Worm (Caenorhabditis elegans) whole organism, L1 larva: ENCODE results near the gene ZK783.7.
A peak's percentile ranks its signal among the peaks of the same experiment; 100 is the strongest.

Experiments used
- C16A3.4 ChIP-seq: fragments of 150-350 bp; optimal IDR thresholded peaks from 2 replicates; lab custom pipeline; 2014; ENCODE audit warnings: missing biosample characterization, missing genetic modification characterization
- F16B12.6 ChIP-seq: fragments of 150-350 bp; optimal IDR thresholded peaks from 2 replicates; lab custom pipeline; 2014; ENCODE audit warnings: missing biosample characterization, missing genetic modification characterization
- Y116A8C.19 ChIP-seq: sonication (generic microtip); optimal IDR thresholded peaks from 2 replicates; lab custom pipeline; 2016; ENCODE audit warnings: missing compliant biosample characterization, missing genetic modification characterization, borderline replicate concordance
- alr-1 ChIP-seq: fragments of 200-800 bp; sonication (Bioruptor generic); optimal IDR thresholded peaks from 2 replicates; lab custom pipeline; 2018; ENCODE audit warnings: borderline replicate concordance, mild to moderate bottlenecking, missing genetic modification characterization, missing compliant biosample characterization
- aly-2 ChIP-seq: fragments of 150-350 bp; optimal IDR thresholded peaks from 2 replicates; lab custom pipeline; 2014; ENCODE audit warnings: missing biosample characterization, missing genetic modification characterization
- ama-1 ChIP-seq: fragments of 150-350 bp; optimal IDR thresholded peaks from 2 replicates; lab custom pipeline; 2014
- blmp-1 ChIP-seq: fragments of 150-350 bp; optimal IDR thresholded peaks from 2 replicates; lab custom pipeline; 2014; ENCODE audit warnings: missing biosample characterization, missing genetic modification characterization
- ceh-82 ChIP-seq, 3 experiments: fragments of 150-350 bp in 1 of 3; sonication (generic microtip) in 2 of 3; optimal IDR thresholded peaks; 2 replicates each; lab custom pipeline; 2014 to 2017; ENCODE audit warnings: missing biosample characterization in 3 of 3, missing genetic modification characterization in 3 of 3
- dpl-1 ChIP-seq, 3 experiments: fragments of 150-350 bp in 2 of 3; sonication (generic microtip) in 1 of 3; optimal IDR thresholded peaks; 2 replicates each; lab custom pipeline; 2014 to 2017; ENCODE audit warnings: missing biosample characterization in 3 of 3, missing genetic modification characterization in 3 of 3, missing genetic modification reagents in 3 of 3
- dsc-1 ChIP-seq: sonication (generic microtip); optimal IDR thresholded peaks from 2 replicates; lab custom pipeline; 2016; ENCODE audit warnings: mild to moderate bottlenecking, missing genetic modification characterization, missing compliant biosample characterization
- efl-1 ChIP-seq, 4 experiments: fragments of 150-350 bp; optimal IDR thresholded peaks in 3 of 4; peaks in 1 of 4; 1 replicate in 1 of 4; 2 replicates in 3 of 4; lab custom pipeline; 2014; ENCODE audit warnings: missing biosample characterization in 2 of 4, missing genetic modification characterization in 2 of 4, missing genetic modification reagents in 2 of 4
- efl-3 ChIP-seq: fragments of 200-800 bp; sonication (Bioruptor generic); optimal IDR thresholded peaks from 2 replicates; lab custom pipeline; 2018; ENCODE audit warnings: mild to moderate bottlenecking, missing genetic modification characterization, missing compliant biosample characterization
- elt-3 ChIP-seq, 6 experiments: fragments of 150-350 bp in 1 of 6; sonication (generic microtip); optimal IDR thresholded peaks; 2 replicates each; lab custom pipeline; 2017 to 2018; ENCODE audit warnings: missing biosample characterization in 6 of 6, missing genetic modification characterization in 6 of 6, inconsistent platforms in 1 of 6
- ets-5 ChIP-seq: fragments of 200-800 bp; sonication (Bioruptor generic); IDR thresholded peaks from 2 replicates; pipeline ENCODE4 v1.3.6; 2022; ENCODE audit warnings: missing genetic modification characterization, missing compliant biosample characterization
- fkh-8 ChIP-seq: sonication (generic microtip); optimal IDR thresholded peaks from 2 replicates; lab custom pipeline; 2016; ENCODE audit warnings: mild to moderate bottlenecking, missing genetic modification characterization, missing compliant biosample characterization
- fos-1 ChIP-seq: fragments of 150-350 bp; optimal IDR thresholded peaks from 2 replicates; lab custom pipeline; 2014; ENCODE audit warnings: missing biosample characterization, missing genetic modification characterization
- grh-1 ChIP-seq: fragments of 200-800 bp; sonication (Bioruptor generic); IDR thresholded peaks from 2 replicates; pipeline ENCODE4 v1.3.6; 2022; ENCODE audit warnings: missing genetic modification reagents, missing genetic modification characterization, missing compliant biosample characterization
- irx-1 ChIP-seq: sonication (generic microtip); optimal IDR thresholded peaks from 2 replicates; lab custom pipeline; 2016; ENCODE audit warnings: missing genetic modification characterization, missing compliant biosample characterization
- jun-1 ChIP-seq: fragments of 150-350 bp; optimal IDR thresholded peaks from 2 replicates; lab custom pipeline; 2014; ENCODE audit warnings: missing biosample characterization, missing genetic modification reagents, missing genetic modification characterization
- lin-14 ChIP-seq: fragments of 200-800 bp; sonication (Bioruptor generic); optimal IDR thresholded peaks from 2 replicates; lab custom pipeline; 2018; ENCODE audit warnings: mild to moderate bottlenecking, missing genetic modification characterization, moderate library complexity, missing compliant biosample characterization
- lin-35 ChIP-seq, 2 experiments: fragments of 150-350 bp; optimal IDR thresholded peaks; 2 replicates each; lab custom pipeline; 2014; ENCODE audit warnings: missing biosample characterization in 2 of 2, missing genetic modification characterization in 2 of 2, missing genetic modification reagents in 2 of 2
- lir-3 ChIP-seq: sonication (generic microtip); optimal IDR thresholded peaks from 2 replicates; lab custom pipeline; 2016; ENCODE audit warnings: mild to moderate bottlenecking, missing genetic modification characterization, moderate library complexity, missing compliant biosample characterization; ENCODE audit not compliant: poor library complexity
- mdl-1 ChIP-seq, 2 experiments: fragments of 150-350 bp; optimal IDR thresholded peaks; 2 replicates each; lab custom pipeline; 2014 to 2017; ENCODE audit warnings: missing biosample characterization in 2 of 2, missing genetic modification characterization in 2 of 2, inconsistent platforms in 1 of 2
- mep-1 ChIP-seq: fragments of 150-350 bp; optimal IDR thresholded peaks from 2 replicates; lab custom pipeline; 2014; ENCODE audit warnings: missing biosample characterization, missing genetic modification characterization
- nhr-12 ChIP-seq: sonication (generic microtip); optimal IDR thresholded peaks from 2 replicates; lab custom pipeline; 2017; ENCODE audit warnings: missing biosample characterization, missing genetic modification characterization
- nhr-19 ChIP-seq: fragments of 200-800 bp; sonication (Bioruptor generic); conservative IDR thresholded peaks from 2 replicates; pipeline ENCODE4 v1.3.6; 2022; ENCODE audit warnings: missing genetic modification characterization, missing compliant biosample characterization
- nhr-20 ChIP-seq: sonication (generic microtip); optimal IDR thresholded peaks from 2 replicates; lab custom pipeline; 2016; ENCODE audit warnings: mild to moderate bottlenecking, missing genetic modification characterization, missing compliant biosample characterization
- nhr-237 ChIP-seq: fragments of 150-350 bp; optimal IDR thresholded peaks from 2 replicates; lab custom pipeline; 2014; ENCODE audit warnings: missing biosample characterization, missing genetic modification characterization
- nhr-47 ChIP-seq: sonication (generic microtip); optimal IDR thresholded peaks from 2 replicates; lab custom pipeline; 2016; ENCODE audit warnings: mild to moderate bottlenecking, missing genetic modification characterization, moderate library complexity, missing compliant biosample characterization
- nhr-71 ChIP-seq: sonication (generic microtip); optimal IDR thresholded peaks from 2 replicates; lab custom pipeline; 2016; ENCODE audit warnings: mild to moderate bottlenecking, missing genetic modification characterization, moderate library complexity, missing compliant biosample characterization
- nhr-77 ChIP-seq: fragments of 150-350 bp; optimal IDR thresholded peaks from 2 replicates; lab custom pipeline; 2014; ENCODE audit warnings: missing biosample characterization, missing genetic modification characterization
- nhr-85 ChIP-seq: sonication (generic microtip); peaks from one replicate; lab custom pipeline; 2016; ENCODE audit warnings: missing genetic modification characterization, inconsistent platforms, missing compliant biosample characterization
- nhr-90 ChIP-seq: sonication (generic microtip); optimal IDR thresholded peaks from 2 replicates; lab custom pipeline; 2016; ENCODE audit warnings: mild to moderate bottlenecking, missing genetic modification characterization, missing compliant biosample characterization; ENCODE audit not compliant: poor library complexity
- pag-3 ChIP-seq: sonication (generic microtip); optimal IDR thresholded peaks from 2 replicates; lab custom pipeline; 2017; ENCODE audit warnings: missing genetic modification characterization, mild to moderate bottlenecking, missing compliant biosample characterization, antibody characterized with exemption, borderline replicate concordance; ENCODE audit not compliant: insufficient read depth
- rnt-1 ChIP-seq: sonication (generic microtip); optimal IDR thresholded peaks from 2 replicates; lab custom pipeline; 2016; ENCODE audit warnings: mild to moderate bottlenecking, missing genetic modification characterization, moderate library complexity, missing compliant biosample characterization
- snu-23 ChIP-seq: sonication (generic microtip); optimal IDR thresholded peaks from 2 replicates; lab custom pipeline; 2016; ENCODE audit warnings: missing genetic modification characterization, missing compliant biosample characterization
- sup-37 ChIP-seq: fragments of 200-800 bp; sonication (Bioruptor generic); optimal IDR thresholded peaks from 2 replicates; lab custom pipeline; 2018; ENCODE audit warnings: mild to moderate bottlenecking, missing genetic modification characterization, missing compliant biosample characterization
- swsn-7 ChIP-seq: sonication (generic microtip); optimal IDR thresholded peaks from 2 replicates; lab custom pipeline; 2016; ENCODE audit warnings: missing genetic modification characterization, missing compliant biosample characterization
- tbx-2 ChIP-seq: sonication (generic microtip); optimal IDR thresholded peaks from 2 replicates; lab custom pipeline; 2016; ENCODE audit warnings: missing genetic modification characterization, missing compliant biosample characterization
- tlp-1 ChIP-seq: fragments of 150-350 bp; optimal IDR thresholded peaks from 2 replicates; lab custom pipeline; 2014; ENCODE audit warnings: missing biosample characterization, missing genetic modification characterization
- unc-130 ChIP-seq: fragments of 150-350 bp; optimal IDR thresholded peaks from 2 replicates; lab custom pipeline; 2017; ENCODE audit warnings: missing biosample characterization, missing genetic modification characterization, inconsistent platforms
- unc-86 ChIP-seq: sonication (generic microtip); optimal IDR thresholded peaks from 2 replicates; lab custom pipeline; 2016; ENCODE audit warnings: missing genetic modification characterization, missing compliant biosample characterization
- vab-15 ChIP-seq: sonication (generic microtip); optimal IDR thresholded peaks from 2 replicates; lab custom pipeline; 2017; ENCODE audit warnings: missing genotype, mild to moderate bottlenecking, missing genetic modification characterization, missing compliant biosample characterization
- xbp-1 ChIP-seq: sonication (generic microtip); optimal IDR thresholded peaks from 2 replicates; lab custom pipeline; 2016; ENCODE audit warnings: missing genetic modification characterization, missing compliant biosample characterization
- ztf-11 ChIP-seq, 2 experiments: sonication (generic microtip); optimal IDR thresholded peaks; 2 replicates each; lab custom pipeline; 2016 to 2017; ENCODE audit warnings: missing genetic modification characterization in 2 of 2, missing biosample characterization in 1 of 2, missing compliant biosample characterization in 1 of 2
- ztf-4 ChIP-seq: fragments of 150-350 bp; optimal IDR thresholded peaks from 2 replicates; lab custom pipeline; 2014; ENCODE audit warnings: missing biosample characterization, missing genetic modification characterization

The ZK783.7 gene

ce11 chrIII:7625086-7625485 is 31.4 kb upstream of the ZK783.7 start, which contains the start of gene fbn-1:
Gene fbn-1 (plus strand): TSS chrIII:7625386.
- TF ChIP-seq pag-3 (tag; lab: Kevin White, UChicago) (no peak), tlp-1 (tag; lab: Kevin White, UChicago) (no peak), nhr-85 (tag; lab: Kevin White, UChicago) (no peak), nhr-20 (tag; lab: Kevin White, UChicago) (no peak), C16A3.4 (tag; lab: Kevin White, UChicago) (no peak), nhr-237 (tag; lab: Kevin White, UChicago) (no peak)

- TF ChIP-seq nhr-12 (no peak), efl-1 (optimal IDR thresholded peaks at IDR 0.05; lab: Kevin White, UChicago) (no peak), efl-1 (GFP tag; optimal IDR thresholded peaks at IDR 0.05 in 1 of 2; lab: Kevin White, UChicago) (peak in 1 of 2 experiments; percentile 88)
- TF ChIP-seq, all 84 proteins: peak for 1
Measured at ce11 chrIII:7641337-7641736, 15.2 kb upstream of the ZK783.7 start.

ce11 chrIII:7642015-7642414 is 14.5 kb upstream of the ZK783.7 start:
- TF ChIP-seq unc-86: no peak
- no peak for TF ChIP-seq efl-3 (GFP tag; lab: Kevin White, UChicago)
- TF ChIP-seq pag-3 (tag; lab: Kevin White, UChicago): no peak
- no peak for TF ChIP-seq aly-2 (tag; lab: Kevin White, UChicago)
- peak; percentile 57 for TF ChIP-seq rnt-1 (tag; lab: Kevin White, UChicago)
- peak in 2 of 3 experiments; percentile 1 to 44 for TF ChIP-seq ceh-82 (tag; optimal IDR thresholded peaks at IDR 0.05; lab: Kevin White, UChicago)
- TF ChIP-seq nhr-20 (tag; lab: Kevin White, UChicago): peak; percentile 59
- TF ChIP-seq mep-1 (tag; lab: Kevin White, UChicago): peak; percentile 42
- TF ChIP-seq lin-14: peak; percentile 42
- peak; percentile 27 for TF ChIP-seq blmp-1 (tag; lab: Kevin White, UChicago)
- peak; percentile 32 for TF ChIP-seq fkh-8 (tag; lab: Kevin White, UChicago)
- TF ChIP-seq lir-3: peak; percentile 15
- TF ChIP-seq nhr-237 (tag; lab: Kevin White, UChicago): no peak
- no peak for TF ChIP-seq tlp-1 (tag; lab: Kevin White, UChicago)
- TF ChIP-seq lin-35 (GFP tag; optimal IDR thresholded peaks at IDR 0.05; lab: Kevin White, UChicago): peak; percentile 26 to 66
- peak; percentile 40 for TF ChIP-seq nhr-90 (tag; lab: Kevin White, UChicago)
- no peak for TF ChIP-seq ama-1
- TF ChIP-seq dsc-1 (tag; lab: Kevin White, UChicago): no peak
- TF ChIP-seq F16B12.6: no peak
- TF ChIP-seq alr-1 (tag; lab: Kevin White, UChicago): no peak
- TF ChIP-seq snu-23 (GFP tag; lab: Kevin White, UChicago): peak; percentile 71
- peak; percentile 14 for TF ChIP-seq unc-130 (tag; lab: Kevin White, UChicago)
- TF ChIP-seq nhr-47 (tag; lab: Kevin White, UChicago): peak; percentile 59
- peak; percentile 25 for TF ChIP-seq swsn-7
- TF ChIP-seq vab-15: no peak
- no peak for TF ChIP-seq Y116A8C.19 (tag; lab: Kevin White, UChicago)
- TF ChIP-seq nhr-85 (tag; lab: Kevin White, UChicago): peak; percentile 74
- peak; percentile 8 for TF ChIP-seq C16A3.4 (tag; lab: Kevin White, UChicago)
- peak; percentile 51 for TF ChIP-seq nhr-19 (GFP tag; lab: Robert Waterston, UW)
- peak; percentile 20 for TF ChIP-seq nhr-77
- no peak for TF ChIP-seq ets-5 (GFP tag; lab: Robert Waterston, UW)
- peak in 1 of 3 experiments; percentile 38 for TF ChIP-seq dpl-1 (GFP tag; optimal IDR thresholded peaks at IDR 0.05; lab: Kevin White, UChicago)
- no peak for TF ChIP-seq irx-1 (tag; lab: Kevin White, UChicago)
- no peak for TF ChIP-seq sup-37 (GFP tag; lab: Kevin White, UChicago)
- peak; percentile 69 for TF ChIP-seq nhr-71 (tag; lab: Kevin White, UChicago)
- TF ChIP-seq ztf-11 (tag; optimal IDR thresholded peaks at IDR 0.05; lab: Kevin White, UChicago): no peak
- TF ChIP-seq ztf-4 (tag; lab: Kevin White, UChicago): no peak
- TF ChIP-seq grh-1 (GFP tag; lab: Robert Waterston, UW): 0 out of 2 replicates have a peak, but pooled peaks have one; percentile 19
- TF ChIP-seq fos-1: no peak
- peak in 1 of 6 experiments; percentile 69 for TF ChIP-seq elt-3 (tag; optimal IDR thresholded peaks at IDR 0.05; lab: Kevin White, UChicago)
- no peak for TF ChIP-seq tbx-2 (tag; lab: Kevin White, UChicago)
- TF ChIP-seq mdl-1 (tag; optimal IDR thresholded peaks at IDR 0.05; lab: Kevin White, UChicago): peak; percentile 9 to 90
- no peak for TF ChIP-seq jun-1 (tag; lab: Kevin White, UChicago)
- peak; percentile 23 for TF ChIP-seq xbp-1 (tag; lab: Kevin White, UChicago)
- TF ChIP-seq efl-1 (optimal IDR thresholded peaks at IDR 0.05; lab: Kevin White, UChicago): peak; percentile 46 to 58
- peak; percentile 26 to 58 for TF ChIP-seq efl-1 (GFP tag; optimal IDR thresholded peaks at IDR 0.05 in 1 of 2; lab: Kevin White, UChicago)
